Fruit fly (Drosophila melanogaster) whole organism, adult: ENCODE measurements around the gene CG7218.

Experiments
- CG11617 ChIP-seq: fragments of 200-800 bp; sonication (Bioruptor generic); optimal IDR thresholded peaks from 2 replicates; lab custom pipeline; 2017; ENCODE audit warnings: mild to moderate bottlenecking, missing biosample characterization, missing genetic modification reagents, missing genetic modification characterization
- CG12768 ChIP-seq: fragments of 200-800 bp; sonication (Bioruptor generic); optimal IDR thresholded peaks from 2 replicates; lab custom pipeline; 2017; ENCODE audit warnings: missing biosample characterization, missing genetic modification characterization, mild to moderate bottlenecking, moderate library complexity, missing genetic modification reagents
- CG14711 ChIP-seq: fragments of 200-800 bp; sonication (Bioruptor generic); optimal IDR thresholded peaks from 2 replicates; lab custom pipeline; 2018; ENCODE audit warnings: missing biosample characterization, mild to moderate bottlenecking, missing genetic modification characterization, moderate library complexity
- CG1620 ChIP-seq: fragments of 200-800 bp; sonication (Bioruptor generic); optimal IDR thresholded peaks from 2 replicates; lab custom pipeline; 2016; ENCODE audit warnings: missing biosample characterization, missing genetic modification characterization
- CG33017 ChIP-seq: fragments of 200-800 bp; sonication (Bioruptor generic); optimal IDR thresholded peaks from 2 replicates; lab custom pipeline; 2018; ENCODE audit warnings: missing biosample characterization, mild to moderate bottlenecking, missing genetic modification characterization, moderate library complexity
- CG5204 ChIP-seq: fragments of 200-800 bp; sonication (Bioruptor generic); optimal IDR thresholded peaks from 2 replicates; lab custom pipeline; 2016; ENCODE audit warnings: missing biosample characterization, missing genetic modification characterization
- CG7045 ChIP-seq: fragments of 200-800 bp; sonication (Bioruptor generic); optimal IDR thresholded peaks from 2 replicates; lab custom pipeline; 2017; ENCODE audit warnings: missing biosample characterization, mild to moderate bottlenecking, missing genetic modification characterization
- CG7101 ChIP-seq: fragments of 200-800 bp; sonication (Bioruptor generic); optimal IDR thresholded peaks from 2 replicates; lab custom pipeline; 2018; ENCODE audit warnings: missing biosample characterization, mild to moderate bottlenecking, missing genetic modification characterization, moderate library complexity
- Clk ChIP-seq: fragments of 200-800 bp; sonication (Bioruptor generic); optimal IDR thresholded peaks from 2 replicates; lab custom pipeline; 2017; ENCODE audit warnings: missing biosample characterization, missing genetic modification characterization
- Crg-1 ChIP-seq: fragments of 200-800 bp; sonication (Bioruptor generic); optimal IDR thresholded peaks from 2 replicates; lab custom pipeline; 2016; ENCODE audit warnings: missing biosample characterization, missing genetic modification characterization
- Hr96 ChIP-seq: fragments of 200-800 bp; sonication (Bioruptor generic); optimal IDR thresholded peaks from 2 replicates; lab custom pipeline; 2016; ENCODE audit warnings: missing biosample characterization, missing genetic modification characterization
- Mnt ChIP-seq: fragments of 200-800 bp; sonication (Bioruptor generic); optimal IDR thresholded peaks from 2 replicates; lab custom pipeline; 2016; ENCODE audit warnings: missing biosample characterization, mild to moderate bottlenecking, missing genetic modification characterization
- bab1 ChIP-seq: fragments of 200-800 bp; sonication (Bioruptor generic); optimal IDR thresholded peaks from 3 replicates; lab custom pipeline; 2019; ENCODE audit warnings: missing biosample characterization, mild to moderate bottlenecking, missing genetic modification characterization, moderate library complexity
- cic ChIP-seq: fragments of 200-800 bp; sonication (Bioruptor generic); optimal IDR thresholded peaks from 2 replicates; lab custom pipeline; 2017; ENCODE audit warnings: missing biosample characterization, mild to moderate bottlenecking, missing genetic modification characterization, moderate library complexity
- cnc ChIP-seq, 2 experiments: fragments of >200 bp; optimal IDR thresholded peaks; 2 replicates each; lab custom pipeline; 2017
- kay ChIP-seq: fragments of 200-800 bp; sonication (Bioruptor generic); peaks from one replicate; lab custom pipeline; 2016; ENCODE audit warnings: missing biosample characterization, missing genetic modification characterization, borderline replicate concordance
- ovo ChIP-seq: fragments of 200-800 bp; sonication (Bioruptor generic); optimal IDR thresholded peaks from 2 replicates; lab custom pipeline; 2016; ENCODE audit warnings: missing biosample characterization, missing genetic modification characterization
- pad ChIP-seq: fragments of 200-800 bp; sonication (Bioruptor generic); optimal IDR thresholded peaks from 3 replicates; lab custom pipeline; 2017; ENCODE audit warnings: missing biosample characterization, missing genetic modification characterization, mild to moderate bottlenecking, moderate library complexity, missing genetic modification reagents
- tj ChIP-seq: fragments of 200-800 bp; sonication (Bioruptor generic); optimal IDR thresholded peaks from 3 replicates; lab custom pipeline; 2017; ENCODE audit warnings: missing biosample characterization, mild to moderate bottlenecking, missing genetic modification characterization, moderate library complexity
- toe ChIP-seq: fragments of 200-800 bp; sonication (Bioruptor generic); optimal IDR thresholded peaks from 2 replicates; lab custom pipeline; 2016; ENCODE audit warnings: missing biosample characterization, missing genetic modification characterization

CG7218 gene

dm6 chr3R:18185385-18185784, 21.2 kb upstream of the CG7218 start, which contains the start of the genes Arp5 and CG7208:
Gene Arp5, plus strand, starts transcription at chr3R:18185498.
Gene CG7208, minus strand, starts transcription at chr3R:18185715.
- TF ChIP-seq cnc (optimal IDR thresholded peaks at IDR 0.05; lab: Kevin White, UChicago) (no peak), CG12768 (peak; percentile 84), ovo (peak; percentile 93), bab1 (GFP tag; lab: Kevin White, UChicago) (peak; percentile 83), CG7045 (GFP tag; lab: Kevin White, UChicago) (peak; percentile 62), CG5204 (GFP tag; lab: Kevin White, UChicago) (no peak), Crg-1 (peak; percentile 85), Clk (peak; percentile 24), CG1620 (peak; percentile 75), CG33017 (tag; lab: Kevin White, UChicago) (peak; percentile 76), CG11617 (GFP tag; lab: Kevin White, UChicago) (peak; percentile 80), toe (GFP tag; lab: Kevin White, UChicago) (peak; percentile 59), CG14711 (tag; lab: Kevin White, UChicago) (peak; percentile 82), pad (peak; percentile 77), kay (GFP tag; lab: Kevin White, UChicago) (no peak), Hr96 (GFP tag; lab: Kevin White, UChicago) (peak; percentile 72), CG7101 (tag; lab: Kevin White, UChicago) (peak; percentile 85), cic (GFP tag; lab: Kevin White, UChicago) (peak; percentile 51), tj (peak; percentile 32), Mnt (GFP tag; lab: Kevin White, UChicago) (peak; percentile 69)

- TF ChIP-seq pad (no peak), bab1 (GFP tag; lab: Kevin White, UChicago) (peak; percentile 62), tj (no peak), Hr96 (GFP tag; lab: Kevin White, UChicago) (no peak), CG7101 (tag; lab: Kevin White, UChicago) (no peak)
Observed at dm6 chr3R:18183244-18183643, 19.0 kb upstream of the CG7218 start, which contains the start of gene cdm. Gene cdm, minus strand, starts transcription at chr3R:18183479.

dm6 chr3R:18171983-18172967, 8.1 kb upstream of the CG7218 start:
- TF ChIP-seq kay (GFP tag; lab: Kevin White, UChicago): no peak
- peak; percentile 91 for TF ChIP-seq toe (GFP tag; lab: Kevin White, UChicago)
- peak; percentile 89 for TF ChIP-seq CG7101 (tag; lab: Kevin White, UChicago)
- peak; percentile 55 for TF ChIP-seq CG1620
- TF ChIP-seq Clk: peak; percentile 78
- TF ChIP-seq tj: peak; percentile 60
- TF ChIP-seq CG5204 (GFP tag; lab: Kevin White, UChicago): peak; percentile 88
- peak; percentile 54 for TF ChIP-seq bab1 (GFP tag; lab: Kevin White, UChicago)
- TF ChIP-seq CG12768: peak; percentile 89
- peak; percentile 70 for TF ChIP-seq cic (GFP tag; lab: Kevin White, UChicago)
- peak; percentile 91 for TF ChIP-seq CG33017 (tag; lab: Kevin White, UChicago)
- TF ChIP-seq Hr96 (GFP tag; lab: Kevin White, UChicago): peak; percentile 79
- TF ChIP-seq Mnt (GFP tag; lab: Kevin White, UChicago): peak; percentile 46
- TF ChIP-seq Crg-1: peak; percentile 44
- TF ChIP-seq CG14711 (tag; lab: Kevin White, UChicago): peak; percentile 74
- TF ChIP-seq CG11617 (GFP tag; lab: Kevin White, UChicago): peak; percentile 91
- TF ChIP-seq pad: peak; percentile 69
- peak; percentile 35 for TF ChIP-seq ovo
- TF ChIP-seq CG7045 (GFP tag; lab: Kevin White, UChicago): peak; percentile 91
- no peak for TF ChIP-seq cnc (optimal IDR thresholded peaks at IDR 0.05; lab: Kevin White, UChicago)

dm6 chr3R:18169982-18170531, 5.9 kb upstream of the CG7218 start:
- TF ChIP-seq toe (GFP tag; lab: Kevin White, UChicago) (no peak), Crg-1 (no peak), pad (peak; percentile 97), CG1620 (no peak), CG7101 (tag; lab: Kevin White, UChicago) (peak; percentile 14), CG12768 (no peak), cnc (optimal IDR thresholded peaks at IDR 0.05; lab: Kevin White, UChicago) (no peak), bab1 (GFP tag; lab: Kevin White, UChicago) (no peak), CG14711 (tag; lab: Kevin White, UChicago) (peak; percentile 32), CG11617 (GFP tag; lab: Kevin White, UChicago) (peak; percentile 2), tj (no peak), cic (GFP tag; lab: Kevin White, UChicago) (peak; percentile 42), CG7045 (GFP tag; lab: Kevin White, UChicago) (no peak), kay (GFP tag; lab: Kevin White, UChicago) (no peak), CG5204 (GFP tag; lab: Kevin White, UChicago) (no peak), ovo (peak; percentile 86), Mnt (GFP tag; lab: Kevin White, UChicago) (peak; percentile 27), Clk (no peak), Hr96 (GFP tag; lab: Kevin White, UChicago) (no peak)

dm6 chr3R:18168929-18169350, 4.7 kb upstream of the CG7218 start:
- TF ChIP-seq ovo (peak; percentile 47), cic (GFP tag; lab: Kevin White, UChicago) (peak; percentile 47), cnc (optimal IDR thresholded peaks at IDR 0.05; lab: Kevin White, UChicago) (no peak), CG33017 (tag; lab: Kevin White, UChicago) (peak; percentile 42), CG7045 (GFP tag; lab: Kevin White, UChicago) (peak; percentile 54), CG11617 (GFP tag; lab: Kevin White, UChicago) (no peak), CG12768 (peak; percentile 61), Hr96 (GFP tag; lab: Kevin White, UChicago) (peak; percentile 6)
